Worm (Caenorhabditis elegans): ENCODE data around the gene lipl-4.

DNA sequence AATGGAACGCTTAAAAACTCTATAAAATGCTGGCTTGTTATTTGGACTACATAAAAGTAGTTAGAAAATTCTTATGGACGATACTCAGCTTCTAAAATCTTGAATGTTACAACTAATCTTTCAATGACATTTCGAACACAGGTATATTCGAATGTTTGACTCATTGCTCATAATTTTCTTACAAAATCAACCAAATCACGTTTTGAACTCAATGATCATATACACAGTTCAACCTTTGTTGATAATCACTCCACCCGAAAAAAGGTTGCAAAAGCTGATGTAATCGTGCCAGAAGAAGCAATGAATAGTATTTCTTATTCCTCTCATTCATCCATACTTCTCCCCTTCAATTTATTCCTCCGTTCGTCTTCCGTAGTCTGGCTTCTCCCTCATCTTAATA, 823 bp upstream of the lipl-4 start, which contains the start of gene K04A8.20:
- TF ChIP-seq hlh-30 (tag; optimal IDR thresholded peaks at IDR 0.05; ENCODE audit: insufficient read depth), result no peak
- TF ChIP-seq ceh-6 (GFP tag; optimal IDR thresholded peaks at IDR 0.05), result no peak
- TF ChIP-seq unc-3 (GFP tag; conservative IDR thresholded peaks at IDR 0.05), result no peak
- no peak for TF ChIP-seq unc-3 (tag; optimal IDR thresholded peaks at IDR 0.05)
- TF ChIP-seq ama-1 (optimal IDR thresholded peaks at IDR 0.05), result no peak
- TF ChIP-seq tbx-7 (tag; optimal IDR thresholded peaks at IDR 0.05), result no peak
- TF ChIP-seq ceh-45 (GFP tag; IDR thresholded peaks at IDR 0.05), result no peak
- TF ChIP-seq lim-6 (tag; optimal IDR thresholded peaks at IDR 0.05), result no peak
- TF ChIP-seq elt-2 (tag; optimal IDR thresholded peaks at IDR 0.05), result no peak
